Fruit fly (Drosophila melanogaster): ENCODE results near the gene CG4653.

- TF ChIP-seq psq (optimal IDR thresholded peaks at IDR 0.05), result no peak
- no peak for TF ChIP-seq h (optimal IDR thresholded peaks at IDR 0.05)
- no peak for TF ChIP-seq Myc (optimal IDR thresholded peaks at IDR 0.05)
- no peak for TF ChIP-seq insv (optimal IDR thresholded peaks at IDR 0.05)
- TF ChIP-seq Sin3A (optimal IDR thresholded peaks at IDR 0.05), result no peak
- no peak for TF ChIP-seq ttk (optimal IDR thresholded peaks at IDR 0.05)
Observed at dm6 chrX:16676653-16677052, 27.2 kb upstream of the CG4653 start, which contains the start of gene CG13012.

Measured in Kc167 (cell line).